Worm (Caenorhabditis elegans) whole organism, early embryonic: ENCODE results near the gene T26H10.2.

Source experiments
- F13C5.2 ChIP-seq: sonication (generic microtip); optimal IDR thresholded peaks from 2 replicates; lab custom pipeline; 2017; ENCODE audit warnings: mild to moderate bottlenecking, missing genetic modification characterization, inconsistent platforms, missing compliant biosample characterization
- ama-1 ChIP-seq: fragments of 150-350 bp; optimal IDR thresholded peaks from 2 replicates; lab custom pipeline; 2014
- flt-1 ChIP-seq: fragments of 200-800 bp; sonication (Bioruptor generic); IDR thresholded peaks from 2 replicates; pipeline ENCODE4 v1.3.6; 2022; ENCODE audit warnings: missing genetic modification characterization, missing compliant biosample characterization
- hnd-1 ChIP-seq: sonication (generic microtip); optimal IDR thresholded peaks from 2 replicates; lab custom pipeline; 2016; ENCODE audit warnings: missing genetic modification characterization, missing compliant biosample characterization
- scrt-1 ChIP-seq: fragments of 200-800 bp; sonication (Bioruptor generic); IDR thresholded peaks from 2 replicates; pipeline ENCODE4 v1.3.6; 2022; ENCODE audit warnings: missing genetic modification characterization, missing compliant biosample characterization

- TF ChIP-seq F13C5.2 (tag; lab: Kevin White, UChicago) (no peak), ama-1 (lab: Kevin White, UChicago) (no peak), scrt-1 (GFP tag; lab: Robert Waterston, UW) (no peak), hnd-1 (tag; lab: Kevin White, UChicago) (no peak), flt-1 (GFP tag; lab: Robert Waterston, UW) (no peak)
Observed at ce11 chrV:11430823-11431222, 6.4 kb upstream of the T26H10.2 start.
